Worm (Caenorhabditis elegans) whole organism, L1 larva: Measurements from ENCODE around the gene lgc-7.

ENCODE experiments used
- efl-1 ChIP-seq, 4 experiments: fragments of 150-350 bp; optimal IDR thresholded peaks in 3 of 4; peaks in 1 of 4; 1 replicate in 1 of 4; 2 replicates in 3 of 4; lab custom pipeline; 2014; ENCODE audit warnings: missing biosample characterization in 2 of 4, missing genetic modification characterization in 2 of 4, missing genetic modification reagents in 2 of 4
- hlh-4 ChIP-seq: sonication (generic microtip); optimal IDR thresholded peaks from 2 replicates; lab custom pipeline; 2016; ENCODE audit warnings: mild to moderate bottlenecking, missing genetic modification characterization, missing compliant biosample characterization
- lin-39 ChIP-seq: fragments of 150-350 bp; optimal IDR thresholded peaks from 2 replicates; lab custom pipeline; 2014; ENCODE audit warnings: missing biosample characterization, missing genetic modification reagents, missing genetic modification characterization
- mef-2 ChIP-seq: fragments of 150-350 bp; optimal IDR thresholded peaks from 2 replicates; lab custom pipeline; 2014; ENCODE audit warnings: missing biosample characterization, missing genetic modification characterization

DNA sequence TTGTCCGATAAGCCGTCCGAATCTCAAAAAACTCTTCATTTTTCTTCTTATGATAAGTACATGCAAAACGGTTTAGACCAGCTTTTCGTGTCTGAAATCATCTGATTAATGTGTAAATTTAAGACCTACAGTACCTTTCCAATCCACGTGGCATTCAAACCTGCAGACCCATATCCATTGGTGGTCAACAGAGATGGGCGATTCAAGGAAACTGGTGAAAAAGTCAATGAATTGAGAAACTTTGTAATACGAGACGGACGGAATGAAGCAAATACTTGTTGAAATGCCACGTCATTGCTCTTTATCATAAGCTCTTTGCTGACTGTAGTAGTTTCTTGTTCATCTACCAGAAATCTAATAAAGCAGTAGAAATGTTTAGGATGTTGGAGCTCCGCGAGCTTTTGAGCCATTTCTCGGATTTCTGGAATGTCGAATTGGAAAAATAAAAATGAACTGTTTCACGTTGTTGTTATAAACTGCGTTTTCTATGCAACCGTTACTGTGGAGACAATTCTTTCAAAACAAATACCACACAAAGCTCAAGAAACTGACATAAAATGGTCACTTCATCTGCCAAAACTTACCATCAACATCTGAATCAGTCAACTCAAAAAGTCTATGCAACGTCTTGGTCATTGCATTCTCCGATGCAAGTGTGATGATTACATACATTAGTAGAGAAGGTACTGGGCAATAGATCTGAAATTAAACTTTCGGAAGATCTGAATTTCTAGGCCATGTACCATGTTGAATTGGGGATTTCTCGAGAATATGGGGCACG, 54.7 kb downstream of the lgc-7 start:
- TF ChIP-seq mef-2 (tag; lab: Kevin White, UChicago): no peak
- TF ChIP-seq hlh-4 (tag; lab: Kevin White, UChicago): no peak
- TF ChIP-seq efl-1 (optimal IDR thresholded peaks at IDR 0.05; lab: Kevin White, UChicago): no peak
- TF ChIP-seq efl-1 (GFP tag; optimal IDR thresholded peaks at IDR 0.05 in 1 of 2; lab: Kevin White, UChicago): peak in 1 of 2 experiments; percentile 18
- TF ChIP-seq lin-39 (tag; lab: Kevin White, UChicago): no peak
